Fruit fly (Drosophila melanogaster): ENCODE data around the gene SK.

The SK gene

DNA sequence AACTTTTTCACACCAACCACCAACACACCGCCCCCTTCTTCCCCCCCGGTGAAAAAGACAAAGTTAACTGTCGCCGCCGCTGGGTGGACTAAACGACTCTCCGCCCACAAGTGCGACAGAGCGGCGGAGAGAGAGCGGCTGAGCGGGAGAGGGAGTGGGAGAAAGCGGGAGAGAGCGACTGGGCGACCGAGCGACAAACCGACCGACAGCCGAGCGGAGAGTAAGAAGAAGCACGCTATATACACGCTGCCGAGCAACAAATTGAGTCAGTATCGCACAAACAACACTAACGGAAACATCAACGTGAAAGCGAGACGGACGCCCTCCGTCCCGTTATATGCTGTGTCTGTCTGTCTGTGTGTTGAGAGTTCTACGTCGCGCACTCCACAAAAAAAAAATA, at the start of gene SK:
TSS of gene SK (plus strand) at position 267 of the 400 bp plus-strand sequence.
- TF ChIP-seq ttk (optimal IDR thresholded peaks at IDR 0.05) (no peak), psq (optimal IDR thresholded peaks at IDR 0.05) (no peak), insv (optimal IDR thresholded peaks at IDR 0.05) (no peak), Sin3A (optimal IDR thresholded peaks at IDR 0.05) (no peak), h (optimal IDR thresholded peaks at IDR 0.05) (no peak), Myc (optimal IDR thresholded peaks at IDR 0.05) (no peak)

DNA sequence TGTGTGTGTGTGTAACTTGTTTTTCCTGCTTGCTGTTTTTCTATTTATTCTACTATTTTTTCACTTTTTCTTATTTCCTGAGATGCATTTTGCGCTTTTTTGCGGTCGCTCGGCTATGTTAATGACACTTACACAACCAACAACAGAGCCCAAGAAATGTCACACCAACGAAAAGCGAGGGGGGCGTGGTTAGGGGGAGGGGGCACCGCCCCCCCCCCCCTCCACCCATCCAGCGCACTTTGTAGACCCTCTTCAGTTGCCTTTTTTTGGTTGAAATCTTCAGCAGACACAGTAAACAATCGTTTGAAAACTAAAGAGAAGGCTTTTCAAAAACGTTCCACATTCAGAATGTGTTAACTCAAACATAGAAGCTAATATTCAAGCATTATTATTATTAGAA, 46.9 kb upstream of the SK start:
- TF ChIP-seq psq (optimal IDR thresholded peaks at IDR 0.05) (no peak), h (optimal IDR thresholded peaks at IDR 0.05) (no peak), ttk (optimal IDR thresholded peaks at IDR 0.05) (no peak), insv (optimal IDR thresholded peaks at IDR 0.05) (no peak), Sin3A (optimal IDR thresholded peaks at IDR 0.05) (no peak), Myc (optimal IDR thresholded peaks at IDR 0.05) (no peak)

DNA sequence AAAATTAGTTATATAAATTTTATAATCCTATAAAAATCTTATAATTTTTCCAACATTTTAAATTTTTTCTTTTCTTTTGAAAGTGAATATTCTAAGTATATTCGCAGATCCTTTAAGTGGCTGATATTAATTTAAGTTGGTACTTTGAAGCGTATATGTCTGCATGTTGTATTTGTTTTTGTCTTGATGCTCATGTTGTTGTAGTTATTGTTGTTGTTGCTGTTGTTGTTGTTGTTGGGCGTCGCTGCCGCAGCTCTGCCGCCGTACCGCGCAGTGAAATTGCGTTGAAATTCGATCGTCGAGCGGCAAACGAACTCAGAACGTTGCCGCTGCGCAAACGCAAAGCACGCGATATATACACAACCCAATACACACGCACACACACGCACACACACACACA, 44.3 kb upstream of the SK start, which contains the start of gene CG42749:
TSS of gene CG42749 (plus strand) at position 301 of the 400 bp plus-strand sequence.
- TF ChIP-seq h (optimal IDR thresholded peaks at IDR 0.05), result no peak
- TF ChIP-seq insv (optimal IDR thresholded peaks at IDR 0.05), result no peak
- no peak for TF ChIP-seq ttk (optimal IDR thresholded peaks at IDR 0.05)
- no peak for TF ChIP-seq psq (optimal IDR thresholded peaks at IDR 0.05)
- TF ChIP-seq Myc (optimal IDR thresholded peaks at IDR 0.05), result no peak
- TF ChIP-seq Sin3A (optimal IDR thresholded peaks at IDR 0.05), result no peak

DNA sequence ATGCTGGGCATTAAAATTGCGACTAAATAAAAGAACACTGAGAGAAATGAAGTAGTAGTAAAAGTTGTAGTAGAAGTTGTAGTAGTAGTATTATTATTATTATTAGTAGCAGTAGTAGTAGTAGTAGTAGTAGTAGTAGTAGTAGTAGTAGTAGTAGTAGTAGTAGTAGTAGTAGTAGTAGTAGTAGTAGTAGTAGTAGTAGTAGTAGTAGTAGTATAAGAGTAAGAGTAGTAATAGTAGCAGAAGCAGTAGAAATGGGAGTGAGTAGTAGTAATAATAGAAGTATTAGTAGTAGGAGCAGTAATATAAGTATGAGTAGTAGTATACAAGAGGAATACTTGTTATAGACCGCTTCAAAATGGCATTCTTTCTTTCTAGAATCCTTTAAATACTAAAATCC, 40.1 kb upstream of the SK start:
- TF ChIP-seq psq (optimal IDR thresholded peaks at IDR 0.05), result no peak
- TF ChIP-seq h (optimal IDR thresholded peaks at IDR 0.05), result no peak
- no peak for TF ChIP-seq insv (optimal IDR thresholded peaks at IDR 0.05)

DNA sequence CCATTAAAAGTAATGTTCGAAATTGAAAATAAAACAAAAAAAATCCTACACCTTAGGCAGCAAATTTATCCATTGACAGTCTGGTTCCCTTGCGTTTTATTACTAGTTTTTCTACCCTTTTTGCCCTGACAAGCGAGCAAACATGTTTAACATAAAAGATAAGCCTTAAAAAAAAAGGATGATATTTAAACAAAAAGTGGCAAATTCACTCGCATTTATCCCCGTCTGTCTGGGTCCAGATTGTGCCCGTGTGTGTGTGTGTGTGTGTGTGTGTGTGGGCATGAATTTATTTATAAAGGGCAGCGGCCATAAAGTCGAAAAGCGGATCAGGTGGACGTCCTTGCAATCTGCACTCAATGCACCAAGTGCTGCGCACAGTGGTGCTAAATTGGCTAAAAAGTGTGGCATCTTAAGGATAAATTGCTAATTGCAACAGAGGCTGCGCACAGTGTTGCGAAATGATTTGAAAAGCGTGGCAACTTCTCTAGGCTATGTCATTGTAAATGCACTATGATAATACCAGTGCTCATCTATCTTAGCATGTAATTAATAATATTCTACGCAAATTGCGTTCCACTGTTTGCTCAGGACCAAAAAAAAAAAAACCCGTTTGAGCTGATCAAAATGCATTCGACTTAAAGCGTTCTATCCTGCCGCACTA, 39.3 kb upstream of the SK start:
- TF ChIP-seq Myc (optimal IDR thresholded peaks at IDR 0.05) (no peak), insv (optimal IDR thresholded peaks at IDR 0.05) (no peak), psq (optimal IDR thresholded peaks at IDR 0.05) (no peak), ttk (optimal IDR thresholded peaks at IDR 0.05) (no peak), Sin3A (optimal IDR thresholded peaks at IDR 0.05) (no peak), h (optimal IDR thresholded peaks at IDR 0.05) (no peak)

DNA sequence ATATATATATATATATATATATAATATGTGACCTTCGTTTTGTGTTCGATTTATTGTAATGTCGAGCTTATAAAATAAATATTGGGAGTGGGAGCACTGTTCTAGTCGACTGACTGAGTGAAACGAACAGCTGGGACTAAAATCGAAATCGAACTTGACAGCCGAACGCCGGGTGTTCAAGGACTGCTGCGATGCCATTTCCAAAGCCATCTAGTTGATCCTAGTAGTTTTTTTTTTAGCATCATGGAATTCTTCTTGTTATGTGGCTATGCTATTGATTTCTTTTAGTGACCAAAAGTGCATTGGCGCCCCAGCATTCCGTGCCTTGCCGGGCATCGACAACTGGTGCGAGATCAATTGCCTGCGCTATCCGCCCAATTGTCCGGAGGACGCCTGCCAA, 34.4 kb upstream of the SK start, which contains the start of gene CG3323:
TSS of gene CG3323 (minus strand) at position 101 of the 400 bp plus-strand sequence.
- TF ChIP-seq psq (optimal IDR thresholded peaks at IDR 0.05) (no peak), Sin3A (optimal IDR thresholded peaks at IDR 0.05) (no peak), h (optimal IDR thresholded peaks at IDR 0.05) (no peak), Myc (optimal IDR thresholded peaks at IDR 0.05) (no peak), ttk (optimal IDR thresholded peaks at IDR 0.05) (no peak), insv (optimal IDR thresholded peaks at IDR 0.05) (no peak)

DNA sequence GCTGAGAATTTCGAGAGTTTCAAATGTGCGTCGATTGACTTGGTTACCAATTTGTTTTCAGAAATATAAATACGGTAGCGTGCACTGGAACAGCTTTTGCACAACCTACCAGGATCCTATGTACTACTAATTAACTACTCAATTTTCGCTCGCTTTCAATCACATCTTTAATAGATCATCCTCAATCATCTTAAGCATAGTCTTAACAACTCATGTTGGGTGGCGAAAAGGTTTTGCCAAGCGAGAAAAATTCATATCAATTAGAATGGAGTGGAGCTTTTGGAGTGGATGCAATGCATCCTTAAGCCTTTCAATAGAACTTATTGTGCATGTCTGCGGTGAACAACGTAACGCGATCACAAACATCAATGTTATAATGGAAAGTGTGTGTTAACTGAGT, 32.7 kb upstream of the SK start, which contains the start of gene CG17764:
TSS of gene CG17764 (minus strand) at position 101 of the 400 bp plus-strand sequence.
- TF ChIP-seq h (optimal IDR thresholded peaks at IDR 0.05) (no peak), Sin3A (optimal IDR thresholded peaks at IDR 0.05) (no peak), psq (optimal IDR thresholded peaks at IDR 0.05) (no peak), Myc (optimal IDR thresholded peaks at IDR 0.05) (no peak), insv (optimal IDR thresholded peaks at IDR 0.05) (no peak), ttk (optimal IDR thresholded peaks at IDR 0.05) (no peak)

DNA sequence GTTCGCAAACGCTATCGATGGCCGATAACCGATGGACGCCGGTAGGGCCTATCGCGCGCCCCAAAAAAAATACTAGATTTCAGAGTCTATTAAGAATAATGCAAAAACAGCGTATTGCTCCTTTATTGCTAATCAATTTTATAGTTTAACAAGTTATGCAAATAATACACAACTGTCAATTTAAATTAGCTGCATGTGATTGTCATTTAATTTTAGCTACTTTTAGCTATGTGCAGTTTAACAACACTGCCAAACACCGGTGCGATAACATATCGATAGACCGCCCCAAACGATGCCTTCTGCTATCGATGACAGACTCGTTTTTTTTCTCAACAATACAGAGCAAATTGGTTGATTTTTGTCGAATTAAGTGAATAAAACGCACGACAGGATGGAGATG, 31.1 kb upstream of the SK start, which contains the start of the genes Cdk7 and snf:
TSS of gene Cdk7 (minus strand) at position 21 of the 400 bp plus-strand sequence.
TSS of gene snf (plus strand) at position 280 of the 400 bp plus-strand sequence.
- TF ChIP-seq psq (optimal IDR thresholded peaks at IDR 0.05) (no peak), Myc (optimal IDR thresholded peaks at IDR 0.05) (no peak), insv (optimal IDR thresholded peaks at IDR 0.05) (no peak), ttk (optimal IDR thresholded peaks at IDR 0.05) (no peak), Sin3A (optimal IDR thresholded peaks at IDR 0.05) (no peak), h (optimal IDR thresholded peaks at IDR 0.05) (no peak)

DNA sequence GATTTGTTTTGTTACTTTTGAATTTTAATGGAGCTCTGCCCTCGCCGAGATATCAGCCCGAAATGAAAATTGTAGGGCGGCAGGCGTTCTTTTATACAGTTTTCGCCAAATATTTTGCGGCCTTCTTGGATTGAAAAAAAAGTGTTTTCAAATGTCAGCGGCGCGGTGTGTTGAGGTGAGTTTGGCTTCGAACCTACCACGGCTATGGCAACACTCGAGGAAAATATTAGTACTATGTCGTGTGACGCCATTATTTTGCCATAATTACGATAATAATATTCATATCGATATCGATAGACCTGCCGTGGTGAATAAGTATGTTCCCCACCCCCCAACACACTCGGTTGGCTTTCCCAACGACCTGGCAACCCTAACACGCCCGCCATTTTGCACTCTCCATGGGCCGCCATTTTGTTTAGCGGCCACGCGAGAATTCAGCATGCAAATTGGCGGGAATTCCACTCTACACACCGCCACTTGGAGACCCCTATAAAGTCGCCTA, 28.1 kb upstream of the SK start, which contains the start of the genes TrxT and dhd:
TSS of gene TrxT (minus strand) at position 51 of the 502 bp plus-strand sequence.
TSS of gene dhd (plus strand) at position 334 of the 502 bp plus-strand sequence.
- TF ChIP-seq ttk (optimal IDR thresholded peaks at IDR 0.05), result no peak
- no peak for TF ChIP-seq psq (optimal IDR thresholded peaks at IDR 0.05)
- no peak for TF ChIP-seq Sin3A (optimal IDR thresholded peaks at IDR 0.05)
- no peak for TF ChIP-seq h (optimal IDR thresholded peaks at IDR 0.05)
- no peak for TF ChIP-seq Myc (optimal IDR thresholded peaks at IDR 0.05)
- TF ChIP-seq insv (optimal IDR thresholded peaks at IDR 0.05), result no peak

DNA sequence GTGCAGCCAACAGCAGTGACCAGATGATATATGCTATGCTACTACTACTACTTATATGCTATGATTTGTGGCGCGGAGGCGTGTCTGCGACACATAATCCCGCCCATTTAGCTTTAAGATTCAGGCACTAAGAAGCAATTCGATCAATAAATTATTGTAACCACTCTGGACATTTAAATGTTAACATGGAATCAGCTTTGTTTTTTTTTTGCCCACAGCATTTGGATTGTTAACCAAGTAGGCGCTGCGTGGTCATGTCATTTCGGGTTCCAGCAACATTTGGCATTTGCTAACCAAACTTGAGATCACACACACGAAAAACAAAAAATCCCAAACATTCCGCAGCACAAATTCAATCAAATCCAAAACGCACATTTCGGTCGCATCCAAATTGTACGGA, 27.1 kb upstream of the SK start, which contains the start of gene CG4198:
TSS of gene CG4198 (plus strand) at position 301 of the 400 bp plus-strand sequence.
- TF ChIP-seq Myc (optimal IDR thresholded peaks at IDR 0.05), result no peak
- TF ChIP-seq ttk (optimal IDR thresholded peaks at IDR 0.05), result no peak
- TF ChIP-seq Sin3A (optimal IDR thresholded peaks at IDR 0.05), result no peak
- TF ChIP-seq psq (optimal IDR thresholded peaks at IDR 0.05), result no peak
- TF ChIP-seq h (optimal IDR thresholded peaks at IDR 0.05), result no peak
- no peak for TF ChIP-seq insv (optimal IDR thresholded peaks at IDR 0.05)

DNA sequence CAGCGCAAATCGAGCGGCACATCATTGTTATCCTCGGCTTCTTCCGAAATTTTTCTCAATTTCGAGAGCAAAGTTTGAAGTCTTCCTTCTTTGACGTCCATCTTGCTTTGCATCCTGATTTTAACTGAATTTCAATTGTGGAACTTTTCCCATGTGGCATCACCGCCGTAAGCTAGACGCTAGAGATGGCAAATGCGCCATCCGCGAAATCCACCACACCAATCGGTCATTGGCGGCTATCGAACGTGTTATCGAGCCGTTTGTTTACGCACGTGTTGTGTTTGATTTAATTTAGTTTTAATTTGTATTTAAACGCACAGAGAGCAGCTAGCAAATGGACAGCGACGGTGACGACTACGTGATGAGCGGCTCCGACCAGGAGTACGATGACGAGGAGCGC, 22.9 kb upstream of the SK start, which contains the start of the genes CG15930 and Sas10:
TSS of gene CG15930 (minus strand) at position 126 of the 400 bp plus-strand sequence.
TSS of gene Sas10 (plus strand) at position 240 of the 400 bp plus-strand sequence.
- TF ChIP-seq Sin3A (optimal IDR thresholded peaks at IDR 0.05), result no peak
- TF ChIP-seq h (optimal IDR thresholded peaks at IDR 0.05), result no peak
- TF ChIP-seq psq (optimal IDR thresholded peaks at IDR 0.05), result no peak
- TF ChIP-seq insv (optimal IDR thresholded peaks at IDR 0.05), result no peak
- no peak for TF ChIP-seq Myc (optimal IDR thresholded peaks at IDR 0.05)
- TF ChIP-seq ttk (optimal IDR thresholded peaks at IDR 0.05), result no peak

DNA sequence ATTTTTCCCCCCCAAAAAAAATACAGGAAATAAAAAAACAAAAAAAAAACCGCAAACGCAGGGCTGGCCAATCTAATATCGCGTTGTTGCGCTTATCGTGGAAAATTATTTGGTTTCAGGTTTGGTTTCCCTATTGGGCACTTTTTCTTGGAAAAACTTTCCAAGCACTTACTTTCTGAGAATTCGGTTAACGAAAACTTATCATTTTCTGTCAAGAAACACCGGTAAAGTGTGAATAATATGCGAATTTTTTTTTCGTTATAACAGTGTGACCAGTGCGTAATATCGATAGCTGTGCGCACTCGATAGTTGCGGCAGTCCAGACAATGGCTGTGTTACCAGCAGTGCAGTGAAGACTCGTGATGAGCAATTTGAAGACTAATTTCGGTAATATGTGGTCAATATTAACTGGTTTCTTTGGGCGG, 17.6 kb upstream of the SK start, which contains the start of gene Rnp4F:
TSS of gene Rnp4F (minus strand) at position 238 of the 425 bp plus-strand sequence.
- TF ChIP-seq insv (optimal IDR thresholded peaks at IDR 0.05) (no peak), Sin3A (optimal IDR thresholded peaks at IDR 0.05) (no peak), h (optimal IDR thresholded peaks at IDR 0.05) (no peak), Myc (optimal IDR thresholded peaks at IDR 0.05) (no peak), psq (optimal IDR thresholded peaks at IDR 0.05) (no peak), ttk (optimal IDR thresholded peaks at IDR 0.05) (no peak)
